Worm (Caenorhabditis elegans): Measurements from ENCODE around the gene hecd-1.

DNA sequence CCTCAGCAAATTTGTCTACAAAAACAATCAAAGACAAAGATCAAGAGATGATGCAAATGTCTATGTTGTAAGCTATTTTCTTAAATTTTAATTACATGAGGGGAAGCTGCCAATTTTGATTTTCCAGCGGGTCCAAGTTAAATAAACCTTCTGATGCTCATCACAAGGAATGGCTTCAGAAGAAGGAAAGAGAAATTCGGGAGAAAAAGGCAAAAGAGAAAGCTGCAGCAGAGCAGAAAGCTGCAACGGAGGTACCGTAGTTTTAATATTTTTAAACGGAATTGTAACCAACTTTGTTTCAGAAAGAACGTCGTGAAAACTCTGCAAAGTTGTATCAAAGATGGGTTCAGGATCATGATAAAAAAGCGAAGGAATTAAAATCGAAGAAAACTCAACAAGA, 13.6 kb upstream of the hecd-1 start:
- TF ChIP-seq elt-3 (tag; optimal IDR thresholded peaks at IDR 0.05) (no peak), tbx-2 (tag; optimal IDR thresholded peaks at IDR 0.05) (no peak), lin-39 (tag; optimal IDR thresholded peaks at IDR 0.05) (no peak), nhr-76 (tag; optimal IDR thresholded peaks at IDR 0.05) (no peak), nhr-28 (tag; optimal IDR thresholded peaks at IDR 0.05) (no peak), zag-1 (tag; optimal IDR thresholded peaks at IDR 0.05) (no peak), fkh-10 (GFP tag; optimal IDR thresholded peaks at IDR 0.05) (no peak), nhr-237 (tag; optimal IDR thresholded peaks at IDR 0.05) (no peak), nhr-12 (tag; optimal IDR thresholded peaks at IDR 0.05) (no peak), unc-39 (tag; optimal IDR thresholded peaks at IDR 0.05) (no peak), ztf-11 (tag; optimal IDR thresholded peaks at IDR 0.05) (no peak)

Data from whole organism, L3 larva.